Fruit fly (Drosophila melanogaster): Measurements from ENCODE around the gene Cp15.

The Cp15 gene

DNA sequence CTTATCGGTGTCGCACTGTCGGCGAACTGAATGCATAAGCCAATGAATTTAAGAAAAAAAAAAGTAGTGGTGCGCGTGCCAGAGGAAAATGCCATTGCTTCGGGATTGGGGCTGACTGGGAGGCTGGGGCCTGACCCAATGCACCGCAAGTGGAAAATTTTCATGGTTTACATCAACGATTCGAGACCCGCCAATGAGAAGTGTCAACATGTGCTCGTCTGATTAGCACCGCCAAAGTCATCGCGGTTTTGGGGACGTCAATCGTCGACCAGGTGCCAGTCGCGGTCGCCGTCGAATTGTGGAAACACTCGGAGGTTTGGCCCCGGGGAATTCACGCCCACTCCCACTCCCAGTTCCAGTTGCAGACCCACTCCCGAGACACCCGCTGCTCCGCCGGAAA, 44.5 kb upstream of the Cp15 start (continued):
- TF ChIP-seq ato (GFP tag; IDR thresholded peaks at IDR 0.05; ENCODE audit: partially characterized antibody) = no peak
- TF ChIP-seq Side (GFP tag; optimal IDR thresholded peaks at IDR 0.05) = no peak
- TF ChIP-seq CG1024 (GFP tag; IDR thresholded peaks at IDR 0.05) = no peak
- TF ChIP-seq Neu2 (GFP tag; optimal IDR thresholded peaks at IDR 0.05; ENCODE audit: borderline replicate concordance) = no peak
- no peak for TF ChIP-seq mld (GFP tag; IDR thresholded peaks at IDR 0.05; ENCODE audit: partially characterized antibody)
- TF ChIP-seq CG31224 (GFP tag; IDR thresholded peaks at IDR 0.05) = 0 out of 2 replicates have a peak, but pooled peaks have one; percentile 19
- peak; percentile 24 for TF ChIP-seq CG11723 (GFP tag; optimal IDR thresholded peaks at IDR 0.05)
- TF ChIP-seq oc (tag; optimal IDR thresholded peaks at IDR 0.05) = no peak
- peak; percentile 49; the same call in 1 of the 2 replicates for TF ChIP-seq HLH3B (GFP tag; IDR thresholded peaks at IDR 0.05)
- no peak for TF ChIP-seq fu2 (GFP tag; optimal IDR thresholded peaks at IDR 0.05)
- TF ChIP-seq CG10274 (GFP tag; optimal IDR thresholded peaks at IDR 0.05) = no peak
- TF ChIP-seq pum (GFP tag; optimal IDR thresholded peaks at IDR 0.05) = no peak
- no peak for TF ChIP-seq pnt (GFP tag; optimal IDR thresholded peaks at IDR 0.05)
- TF ChIP-seq chinmo (GFP tag; IDR thresholded peaks at IDR 0.05; ENCODE audit: partially characterized antibody) = no peak
- TF ChIP-seq tin (GFP tag; optimal IDR thresholded peaks at IDR 0.05) = no peak
- TF ChIP-seq CG10543 (GFP tag; optimal IDR thresholded peaks at IDR 0.05) = peak; percentile 68
- TF ChIP-seq so (GFP tag; IDR thresholded peaks at IDR 0.05) = no peak; the same call in 2 of the 3 replicates
- TF ChIP-seq Six4 (GFP tag; optimal IDR thresholded peaks at IDR 0.05) = no peak
- TF ChIP-seq ind (GFP tag; optimal IDR thresholded peaks at IDR 0.05) = no peak
- TF ChIP-seq CG11695 (GFP tag; IDR thresholded peaks at IDR 0.05) = no peak
- TF ChIP-seq fd102C (GFP tag; optimal IDR thresholded peaks at IDR 0.05) = no peak
- TF ChIP-seq CG10147 (GFP tag; optimal IDR thresholded peaks at IDR 0.05) = no peak
- TF ChIP-seq Meics (GFP tag; optimal IDR thresholded peaks at IDR 0.05) = no peak
- TF ChIP-seq zfh1 (GFP tag; IDR thresholded peaks at IDR 0.05) = no peak
- 0 out of 3 replicates have a peak, but pooled peaks have one; percentile 5 for TF ChIP-seq CG3726 (GFP tag; IDR thresholded peaks at IDR 0.05)
- no peak for TF ChIP-seq CG3995 (GFP tag; optimal IDR thresholded peaks at IDR 0.05)
- no peak for TF ChIP-seq CG6272 (GFP tag; IDR thresholded peaks at IDR 0.05)
- no peak for TF ChIP-seq CG4707 (GFP tag; optimal IDR thresholded peaks at IDR 0.05)
- no peak for TF ChIP-seq Nf-YB (GFP tag; optimal IDR thresholded peaks at IDR 0.05)
- peak; percentile 44 for TF ChIP-seq CG13296 (GFP tag; optimal IDR thresholded peaks at IDR 0.05)
- TF ChIP-seq CG1792 (GFP tag; optimal IDR thresholded peaks at IDR 0.05) = no peak
- no peak for TF ChIP-seq crol (GFP tag; IDR thresholded peaks at IDR 0.05)
- no peak for TF ChIP-seq HLH4C (GFP tag; IDR thresholded peaks at IDR 0.05; ENCODE audit: partially characterized antibody)
- TF ChIP-seq dan (GFP tag; IDR thresholded peaks at IDR 0.05) = no peak
- TF ChIP-seq E2f2 (GFP tag; IDR thresholded peaks at IDR 0.05) = 0 out of 2 replicates have a peak, but pooled peaks have one; percentile 24
- TF ChIP-seq CG9727 (GFP tag; optimal IDR thresholded peaks at IDR 0.05) = peak; percentile 27
- peak; percentile 20; the same call in 1 of the 2 replicates for TF ChIP-seq CG32532 (GFP tag; IDR thresholded peaks at IDR 0.05)
- no peak for TF ChIP-seq grau (tag; optimal IDR thresholded peaks at IDR 0.05)
- no peak for TF ChIP-seq Aef1 (GFP tag; IDR thresholded peaks at IDR 0.05)
- TF ChIP-seq Dek (tag; optimal IDR thresholded peaks at IDR 0.05) = no peak
- 0 out of 2 replicates have a peak, but pooled peaks have one; percentile 26 for TF ChIP-seq CG10321 (GFP tag; IDR thresholded peaks at IDR 0.05)
- TF ChIP-seq Atf-2 (GFP tag; optimal IDR thresholded peaks at IDR 0.05) = no peak
- no peak for TF ChIP-seq tup (GFP tag; optimal IDR thresholded peaks at IDR 0.05)
- peak; percentile 40 for TF ChIP-seq CG1529 (GFP tag; optimal IDR thresholded peaks at IDR 0.05)
- 0 out of 3 replicates have a peak, but pooled peaks have one; percentile 48 for TF ChIP-seq H15 (GFP tag; IDR thresholded peaks at IDR 0.05)
- no peak for TF ChIP-seq CG4424 (GFP tag; optimal IDR thresholded peaks at IDR 0.05)
- TF ChIP-seq CG17359 (tag; optimal IDR thresholded peaks at IDR 0.05) = peak; percentile 47
- peak; percentile 28 for TF ChIP-seq CG17912 (GFP tag; optimal IDR thresholded peaks at IDR 0.05)
- no peak for TF ChIP-seq CG2129 (GFP tag; IDR thresholded peaks at IDR 0.05; ENCODE audit: partially characterized antibody)
- no peak for TF ChIP-seq nerfin-2 (GFP tag; IDR thresholded peaks at IDR 0.05; ENCODE audit: partially characterized antibody)
- TF ChIP-seq ab (GFP tag; optimal IDR thresholded peaks at IDR 0.05) = no peak

Data from whole organism, embryonic.